Fruit fly (Drosophila melanogaster): ENCODE data around the gene CG33985.

Gene CG33985

dm6 chr3L:15553993-15554644 lies 27.5 kb upstream of the CG33985 start, which contains the start of gene AGO2 (continued):
- TF ChIP-seq dmrt11E (tag; optimal IDR thresholded peaks at IDR 0.05) (no peak), CG1024 (GFP tag; IDR thresholded peaks at IDR 0.05) (no peak), CG11504 (tag; optimal IDR thresholded peaks at IDR 0.05) (peak; percentile 76), pita (GFP tag; optimal IDR thresholded peaks at IDR 0.05) (peak; percentile 62), CoRest (tag; optimal IDR thresholded peaks at IDR 0.05) (peak; percentile 23), Atf3 (GFP tag; optimal IDR thresholded peaks at IDR 0.05) (no peak), CG2712 (tag; optimal IDR thresholded peaks at IDR 0.05) (peak; percentile 6), ro (GFP tag; IDR thresholded peaks at IDR 0.05) (no peak), CG11456 (GFP tag; IDR thresholded peaks at IDR 0.05) (no peak), kay (GFP tag; optimal IDR thresholded peaks at IDR 0.05) (peak; percentile 91), CG12155 (GFP tag; optimal IDR thresholded peaks at IDR 0.05) (no peak), CG3065 (GFP tag; optimal IDR thresholded peaks at IDR 0.05) (no peak), odd (GFP tag; optimal IDR thresholded peaks at IDR 0.05) (peak; percentile 20), dysf (GFP tag; IDR thresholded peaks at IDR 0.05) (no peak), yki (optimal IDR thresholded peaks at IDR 0.05) (no peak), psq (GFP tag; optimal IDR thresholded peaks at IDR 0.05) (no peak), Jarid2 (GFP tag; optimal IDR thresholded peaks at IDR 0.05) (peak; percentile 38), Hmx (GFP tag; optimal IDR thresholded peaks at IDR 0.05) (no peak), CG15601 (tag; optimal IDR thresholded peaks at IDR 0.05) (peak; percentile 17), sr (GFP tag; IDR thresholded peaks at IDR 0.05) (no peak), Dip2 (GFP tag; IDR thresholded peaks at IDR 0.05) (no peak), chm (GFP tag; IDR thresholded peaks at IDR 0.05) (no peak; the same call in 1 of the 2 replicates), nmo (GFP tag; optimal IDR thresholded peaks at IDR 0.05) (peak; percentile 18), zen (tag; optimal IDR thresholded peaks at IDR 0.05) (no peak), CG15269 (tag; optimal IDR thresholded peaks at IDR 0.05) (no peak), CG34224 (GFP tag; IDR thresholded peaks at IDR 0.05; ENCODE audit: partially characterized antibody) (peak; percentile 83), klu (GFP tag; IDR thresholded peaks at IDR 0.05) (no peak), Fer2 (tag; optimal IDR thresholded peaks at IDR 0.05) (no peak), Myb (GFP tag; optimal IDR thresholded peaks at IDR 0.05) (peak; percentile 26), Dad (GFP tag; optimal IDR thresholded peaks at IDR 0.05) (no peak), Six4 (GFP tag; optimal IDR thresholded peaks at IDR 0.05) (peak; percentile 17), run (tag; optimal IDR thresholded peaks at IDR 0.05) (no peak), sug (tag; optimal IDR thresholded peaks at IDR 0.05) (peak; percentile 9), kni (GFP tag; optimal IDR thresholded peaks at IDR 0.05) (peak; percentile 61), prd (optimal IDR thresholded peaks at IDR 0.05) (no peak), prd (GFP tag; IDR thresholded peaks at IDR 0.05) (0 out of 3 replicates have a peak, but pooled peaks have one; percentile 14), stc (GFP tag; IDR thresholded peaks at IDR 0.05) (no peak), gro (GFP tag; optimal IDR thresholded peaks at IDR 0.05) (no peak), maf-S (GFP tag; optimal IDR thresholded peaks at IDR 0.05) (no peak), Adf1 (GFP tag; IDR thresholded peaks at IDR 0.05) (peak; percentile 14; the same call in 1 of the 2 replicates), CG11085 (GFP tag; IDR thresholded peaks at IDR 0.05) (no peak), wek (GFP tag; optimal IDR thresholded peaks at IDR 0.05) (peak; percentile 17), HLH54F (GFP tag; optimal IDR thresholded peaks at IDR 0.05) (no peak), CG14050 (GFP tag; IDR thresholded peaks at IDR 0.05) (no peak), CG4360 (GFP tag; IDR thresholded peaks at IDR 0.05) (peak; percentile 100), dmrt99B (tag; optimal IDR thresholded peaks at IDR 0.05) (no peak), NK7.1 (GFP tag; optimal IDR thresholded peaks at IDR 0.05) (no peak), CG34376 (GFP tag; optimal IDR thresholded peaks at IDR 0.05) (peak; percentile 12), Ssrp (tag; optimal IDR thresholded peaks at IDR 0.05) (no peak), lbe (GFP tag; optimal IDR thresholded peaks at IDR 0.05) (peak; percentile 43), ase (GFP tag; IDR thresholded peaks at IDR 0.05) (no peak; the same call in 2 of the 3 replicates), tin (GFP tag; optimal IDR thresholded peaks at IDR 0.05) (peak; percentile 4)

All from whole organism, embryonic.